Worm (Caenorhabditis elegans) whole organism, young adult: ENCODE measurements around the gene K01D12.5.

Source experiments
- F52B5.7 ChIP-seq: sonication (generic microtip); optimal IDR thresholded peaks from 2 replicates; lab custom pipeline; 2016; ENCODE audit warnings: mild to moderate bottlenecking, missing genetic modification characterization, missing compliant biosample characterization
- ama-1 ChIP-seq, 3 experiments: fragments of 150-350 bp in 1 of 3; sonication (generic microtip) in 2 of 3; optimal IDR thresholded peaks; 2 replicates each; lab custom pipeline; 2014 to 2018; ENCODE audit warnings: missing biosample characterization in 2 of 3, missing genetic modification characterization in 2 of 3, missing genetic modification reagents in 2 of 3
- cebp-1 ChIP-seq, 2 experiments: fragments of 200-800 bp in 1 of 2; sonication (Bioruptor generic) in 1 of 2; sonication (generic microtip) in 1 of 2; IDR thresholded peaks in 1 of 2; optimal IDR thresholded peaks in 1 of 2; 2 replicates each; pipeline versions ENCODE4 v1.3.6 to Lab custom; 2017 to 2022; ENCODE audit warnings: missing compliant biosample characterization in 2 of 2, missing genetic modification characterization in 2 of 2, mild to moderate bottlenecking in 1 of 2, missing genetic modification reagents in 1 of 2, moderate library complexity in 1 of 2
- ceh-27 ChIP-seq: fragments of 200-800 bp; sonication (Bioruptor generic); optimal IDR thresholded peaks from 2 replicates; lab custom pipeline; 2018; ENCODE audit warnings: mild to moderate bottlenecking, missing genetic modification characterization, moderate library complexity, missing compliant biosample characterization
- chd-7 ChIP-seq: sonication (generic microtip); optimal IDR thresholded peaks from 2 replicates; lab custom pipeline; 2016; ENCODE audit warnings: mild to moderate bottlenecking, missing genetic modification characterization, moderate library complexity, missing compliant biosample characterization
- hlh-26 ChIP-seq: fragments of 200-800 bp; sonication (Bioruptor generic); conservative IDR thresholded peaks from 2 replicates; pipeline ENCODE4 v1.3.6; 2022; ENCODE audit warnings: missing genetic modification reagents, missing genetic modification characterization, missing compliant biosample characterization
- let-607 ChIP-seq, 2 experiments: fragments of 200-800 bp in 1 of 2; sonication (Bioruptor generic) in 1 of 2; sonication (generic microtip) in 1 of 2; optimal IDR thresholded peaks; 2 replicates each; lab custom pipeline; 2016 to 2018; ENCODE audit warnings: mild to moderate bottlenecking in 2 of 2, missing compliant biosample characterization in 2 of 2, missing genetic modification characterization in 2 of 2, moderate library complexity in 2 of 2, missing genotype in 1 of 2
- nhr-27 ChIP-seq: fragments of 200-800 bp; sonication (Bioruptor generic); optimal IDR thresholded peaks from 2 replicates; lab custom pipeline; 2018; ENCODE audit warnings: mild to moderate bottlenecking, missing genetic modification characterization, moderate library complexity, missing compliant biosample characterization
- nhr-90 ChIP-seq: sonication (generic microtip); optimal IDR thresholded peaks from 2 replicates; lab custom pipeline; 2016; ENCODE audit warnings: missing genotype, mild to moderate bottlenecking, missing genetic modification characterization, missing compliant biosample characterization
- pha-4 ChIP-seq: fragments of 150-350 bp; sonication (generic microtip); optimal IDR thresholded peaks from 2 replicates; lab custom pipeline; 2014; ENCODE audit warnings: missing biosample characterization, missing genetic modification reagents, missing genetic modification characterization
- unc-62 ChIP-seq: fragments of 150-350 bp; optimal IDR thresholded peaks from 2 replicates; lab custom pipeline; 2014; ENCODE audit warnings: missing biosample characterization, missing genetic modification reagents, missing genetic modification characterization

ce11 chrV:12443754-12444153 is 46.1 kb downstream of the K01D12.5 start, which contains the start of gene pals-39:
- TF ChIP-seq F52B5.7 (no peak), let-607 (tag; optimal IDR thresholded peaks at IDR 0.05; lab: Kevin White, UChicago) (no peak), nhr-90 (tag; lab: Kevin White, UChicago) (no peak), hlh-26 (GFP tag; lab: Robert Waterston, UW) (no peak), pha-4 (tag; lab: Kevin White, UChicago) (no peak), nhr-27 (tag; lab: Kevin White, UChicago) (no peak), chd-7 (tag; lab: Kevin White, UChicago) (no peak), cebp-1 (GFP tag; IDR thresholded peaks at IDR 0.05; lab: Robert Waterston, UW) (no peak), cebp-1 (tag; optimal IDR thresholded peaks at IDR 0.05; lab: Kevin White, UChicago) (no peak), ceh-27 (GFP tag; lab: Kevin White, UChicago) (no peak), unc-62 (no peak), ama-1 (optimal IDR thresholded peaks at IDR 0.05; lab: Kevin White, UChicago) (no peak), ama-1 (GFP tag; optimal IDR thresholded peaks at IDR 0.05; lab: Kevin White, UChicago) (no peak)
